Fruit fly (Drosophila melanogaster): Measurements from ENCODE around the gene Larp4B.

DNA sequence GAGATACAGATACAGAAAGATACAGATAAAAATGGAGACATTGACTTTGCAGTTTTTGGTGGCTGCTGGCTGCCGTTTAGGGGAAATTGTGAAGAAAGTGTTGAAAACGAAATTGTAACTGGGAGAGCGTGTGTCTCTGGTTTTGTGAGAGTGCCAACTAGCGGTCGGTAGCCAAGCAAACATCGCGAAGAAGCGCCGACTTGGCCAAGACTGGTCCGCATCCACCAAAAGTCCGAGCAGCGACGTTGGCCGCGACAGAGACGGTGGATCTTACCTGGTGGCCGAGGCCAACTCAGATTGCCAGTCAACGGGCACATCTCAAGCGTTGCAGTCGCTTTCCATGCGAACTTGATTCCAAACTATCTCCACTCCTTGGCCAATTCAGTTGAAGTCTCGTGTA lies 46.1 kb downstream of the Larp4B start, which contains the start of gene CG14960:
- no peak for TF ChIP-seq Ets98B (GFP tag; IDR thresholded peaks at IDR 0.05)
- no peak for TF ChIP-seq Snoo (tag; optimal IDR thresholded peaks at IDR 0.05)
- no peak for TF ChIP-seq CG9948 (tag; optimal IDR thresholded peaks at IDR 0.05)
- TF ChIP-seq fd96Ca (GFP tag; IDR thresholded peaks at IDR 0.05) = no peak
- TF ChIP-seq CG4496 (GFP tag; IDR thresholded peaks at IDR 0.05) = 0 out of 3 replicates have a peak, but pooled peaks have one; percentile 22
- no peak for TF ChIP-seq CG15710 (tag; optimal IDR thresholded peaks at IDR 0.05)
- no peak for TF ChIP-seq Pif1A (GFP tag; optimal IDR thresholded peaks at IDR 0.05)
- no peak for TF ChIP-seq Pif1B (GFP tag; optimal IDR thresholded peaks at IDR 0.05)
- TF ChIP-seq CG13204 (GFP tag; optimal IDR thresholded peaks at IDR 0.05) = no peak
- no peak for TF ChIP-seq gl (tag; optimal IDR thresholded peaks at IDR 0.05)
- TF ChIP-seq CG12605 (GFP tag; IDR thresholded peaks at IDR 0.05) = no peak
- no peak for TF ChIP-seq CG32121 (GFP tag; IDR thresholded peaks at IDR 0.05)
- no peak for TF ChIP-seq CG10348 (GFP tag; IDR thresholded peaks at IDR 0.05)
- TF ChIP-seq rn (GFP tag; IDR thresholded peaks at IDR 0.05) = no peak
